Worm (Caenorhabditis elegans): ENCODE data around the gene R04D3.2.

DNA sequence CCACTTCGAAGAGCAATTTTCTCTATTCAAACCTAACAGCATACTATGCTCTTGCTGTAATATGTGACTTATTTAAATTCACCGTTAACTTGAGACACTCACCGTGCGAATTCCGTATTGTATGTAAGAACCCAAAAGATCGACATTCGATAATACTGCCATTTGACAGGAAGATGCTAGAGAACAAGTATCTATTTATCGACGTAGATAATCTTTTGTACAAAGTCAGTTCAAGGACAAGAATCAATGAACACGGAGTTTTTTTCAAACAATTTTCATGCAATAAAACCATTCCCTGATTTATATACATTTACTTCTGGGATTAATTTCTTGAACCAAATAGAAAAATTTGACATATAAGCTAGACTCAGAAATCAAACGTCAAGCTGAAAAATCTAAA lies 38.2 kb downstream of the R04D3.2 start, which contains the start of gene K08H2.7:
- TF ChIP-seq nhr-10 (tag; optimal IDR thresholded peaks at IDR 0.05) (no peak), nhr-11 (tag; optimal IDR thresholded peaks at IDR 0.05) (no peak), lin-13 (GFP tag; optimal IDR thresholded peaks at IDR 0.05) (no peak), snpc-1.2 (GFP tag; IDR thresholded peaks at IDR 0.05) (no peak), unc-62 (GFP tag; optimal IDR thresholded peaks at IDR 0.05 in 1 of 2) (no peak), unc-62 (tag; optimal IDR thresholded peaks at IDR 0.05) (no peak)
